Worm (Caenorhabditis elegans): ENCODE data around the gene arrd-16.

arrd-16 gene

DNA sequence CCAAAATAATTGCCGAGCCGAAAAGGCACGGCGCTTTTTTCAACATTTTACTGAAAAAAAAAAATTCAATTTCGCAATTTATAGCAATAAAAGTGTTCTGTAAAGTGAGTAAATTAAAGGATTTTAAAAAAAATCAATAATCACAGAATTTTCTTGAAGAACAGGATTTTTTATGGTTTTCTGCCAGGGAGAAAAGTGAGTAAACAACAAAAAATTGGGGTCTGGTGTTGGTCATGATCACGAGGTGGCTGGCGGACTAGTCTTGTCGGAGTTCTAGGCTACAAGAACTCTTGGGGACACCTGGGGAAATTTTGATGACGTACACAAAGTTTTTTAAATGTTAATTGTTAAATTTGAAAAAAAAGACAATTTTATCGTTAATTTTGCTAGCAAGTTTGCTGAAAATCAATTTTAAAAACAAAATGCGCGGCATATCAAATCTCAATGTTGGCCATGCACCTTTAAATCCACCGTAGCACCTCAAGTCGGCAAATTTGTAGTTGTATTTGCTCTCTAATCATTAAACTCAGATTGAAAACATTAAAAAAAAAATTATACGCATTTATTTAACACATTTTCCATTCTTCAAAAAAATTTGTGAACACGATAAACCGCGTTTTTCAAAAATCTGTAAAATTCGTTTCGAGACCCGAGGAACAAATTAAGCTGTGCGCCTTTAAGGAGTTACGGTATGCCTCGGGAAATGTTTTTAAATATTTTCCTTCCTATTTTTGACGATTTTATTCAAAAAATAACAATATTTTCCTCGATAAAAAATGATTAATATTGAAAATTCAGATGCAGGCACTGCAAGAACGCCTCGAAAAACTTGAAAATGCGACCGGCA lies 27.5 kb upstream of the arrd-16 start, which contains the start of the genes scav-3 and Y49E10.21 (continued):
- TF ChIP-seq mml-1 (tag; optimal IDR thresholded peaks at IDR 0.05) = no peak
- TF ChIP-seq lin-39 (tag; optimal IDR thresholded peaks at IDR 0.05) = no peak
- peak; percentile 35 for TF ChIP-seq pqm-1 (tag; optimal IDR thresholded peaks at IDR 0.05)
- TF ChIP-seq nhr-76 (tag; optimal IDR thresholded peaks at IDR 0.05) = no peak
- TF ChIP-seq unc-39 (tag; optimal IDR thresholded peaks at IDR 0.05) = no peak
- TF ChIP-seq ztf-11 (tag; optimal IDR thresholded peaks at IDR 0.05) = no peak
- TF ChIP-seq unc-62 (GFP tag; optimal IDR thresholded peaks at IDR 0.05) = no peak
- TF ChIP-seq nhr-25 (tag; optimal IDR thresholded peaks at IDR 0.05) = peak; percentile 27
- no peak for TF ChIP-seq fkh-10 (GFP tag; optimal IDR thresholded peaks at IDR 0.05)
- TF ChIP-seq ceh-28 (tag; optimal IDR thresholded peaks at IDR 0.05) = peak; percentile 73
- TF ChIP-seq nhr-237 (tag; optimal IDR thresholded peaks at IDR 0.05) = no peak

DNA sequence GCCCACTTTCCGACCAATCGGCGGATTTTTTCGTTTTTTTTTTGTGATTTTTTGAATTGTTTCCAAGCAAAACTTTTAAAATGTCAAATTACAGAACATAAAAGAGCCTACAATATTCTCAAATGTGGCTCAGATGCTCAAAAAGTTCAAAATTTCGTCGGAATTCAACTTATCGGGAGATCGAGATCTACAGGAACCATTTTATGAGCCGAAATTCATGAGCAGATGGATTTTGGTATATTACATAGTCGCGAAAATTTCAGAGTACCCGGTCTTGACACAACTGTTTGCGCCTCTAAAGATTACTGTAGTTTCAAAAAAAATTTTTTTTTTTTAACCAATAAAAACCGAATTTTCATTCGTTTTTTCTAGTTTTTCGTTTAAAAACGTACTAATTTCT lies 25.6 kb upstream of the arrd-16 start:
- TF ChIP-seq ZK546.5 (tag; optimal IDR thresholded peaks at IDR 0.05) (no peak), nhr-25 (tag; optimal IDR thresholded peaks at IDR 0.05) (no peak), ceh-82 (tag; optimal IDR thresholded peaks at IDR 0.05) (no peak), ama-1 (optimal IDR thresholded peaks at IDR 0.05) (no peak), egl-27 (tag; optimal IDR thresholded peaks at IDR 0.05) (no peak)

DNA sequence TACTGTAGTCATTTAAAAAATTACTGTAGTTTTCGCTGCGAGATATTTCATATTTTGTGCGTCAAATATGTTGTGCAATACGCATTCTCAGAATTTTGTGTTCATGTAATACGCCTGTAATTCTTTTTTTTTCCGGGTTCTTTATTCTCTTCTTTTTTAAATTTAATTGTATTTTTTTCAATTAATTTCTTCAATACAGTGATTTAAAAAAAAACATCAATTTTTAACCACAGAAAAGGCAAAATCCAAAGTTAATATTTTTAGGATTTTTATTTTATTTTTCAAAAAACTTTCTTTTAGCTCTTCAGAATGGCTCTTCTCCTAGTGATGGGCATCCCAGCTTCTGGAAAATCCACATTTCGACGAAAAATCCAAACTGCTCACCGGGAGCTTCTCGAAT lies 18.2 kb upstream of the arrd-16 start, which contains the start of gene pstk-1:
TSS of gene pstk-1 (plus strand) at position 301 of the 400 bp plus-strand sequence.
- TF ChIP-seq tbx-2 (tag; optimal IDR thresholded peaks at IDR 0.05) (no peak), ceh-9 (tag; optimal IDR thresholded peaks at IDR 0.05) (no peak), lin-15B (tag; optimal IDR thresholded peaks at IDR 0.05) (no peak), R02D3.7 (tag; optimal IDR thresholded peaks at IDR 0.05) (no peak), nhr-28 (tag; optimal IDR thresholded peaks at IDR 0.05) (no peak), ztf-11 (tag; optimal IDR thresholded peaks at IDR 0.05) (no peak), skn-1 (tag; optimal IDR thresholded peaks at IDR 0.05) (no peak), fkh-10 (GFP tag; optimal IDR thresholded peaks at IDR 0.05) (no peak), jun-1 (tag; optimal IDR thresholded peaks at IDR 0.05) (no peak), elt-1 (tag; optimal IDR thresholded peaks at IDR 0.05) (no peak), mml-1 (tag; optimal IDR thresholded peaks at IDR 0.05) (no peak), ceh-16 (tag; optimal IDR thresholded peaks at IDR 0.05) (no peak), nfya-1 (tag; optimal IDR thresholded peaks at IDR 0.05; ENCODE audit: insufficient read depth) (no peak), nhr-67 (tag; optimal IDR thresholded peaks at IDR 0.05) (no peak)

DNA sequence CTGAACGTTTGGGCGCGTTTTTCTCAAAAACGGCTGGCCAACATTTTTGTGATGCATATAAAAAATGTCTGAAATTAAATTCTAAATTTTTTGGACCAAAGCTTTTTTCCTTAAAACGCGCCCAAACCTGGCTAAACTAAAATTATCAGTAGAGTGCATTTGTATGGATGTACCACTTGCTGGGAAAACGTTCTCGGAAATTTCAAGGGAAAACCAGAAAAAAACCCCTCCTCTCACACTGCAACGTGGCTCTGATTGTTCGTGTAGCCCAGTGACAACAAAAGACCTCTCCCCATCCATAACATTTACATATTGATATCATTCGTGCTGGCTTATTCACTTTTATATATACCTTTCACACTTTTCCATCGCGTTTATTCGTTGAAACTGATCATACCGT lies 15.7 kb upstream of the arrd-16 start, which contains the start of gene Y49E10.29:
TSS of gene Y49E10.29 (plus strand) at position 301 of the 400 bp plus-strand sequence.
- no peak for TF ChIP-seq ztf-4 (tag; optimal IDR thresholded peaks at IDR 0.05)
- TF ChIP-seq nhr-67 (tag; optimal IDR thresholded peaks at IDR 0.05) = no peak
- no peak for TF ChIP-seq ZK546.5 (tag; optimal IDR thresholded peaks at IDR 0.05)
- TF ChIP-seq daf-12 (tag; optimal IDR thresholded peaks at IDR 0.05) = no peak
- TF ChIP-seq lin-39 (tag; optimal IDR thresholded peaks at IDR 0.05) = no peak
- TF ChIP-seq nhr-237 (tag; optimal IDR thresholded peaks at IDR 0.05) = no peak
- no peak for TF ChIP-seq pha-4 (tag; optimal IDR thresholded peaks at IDR 0.05)
- no peak for TF ChIP-seq tbx-2 (tag; optimal IDR thresholded peaks at IDR 0.05)
- no peak for TF ChIP-seq ceh-9 (tag; optimal IDR thresholded peaks at IDR 0.05)

DNA sequence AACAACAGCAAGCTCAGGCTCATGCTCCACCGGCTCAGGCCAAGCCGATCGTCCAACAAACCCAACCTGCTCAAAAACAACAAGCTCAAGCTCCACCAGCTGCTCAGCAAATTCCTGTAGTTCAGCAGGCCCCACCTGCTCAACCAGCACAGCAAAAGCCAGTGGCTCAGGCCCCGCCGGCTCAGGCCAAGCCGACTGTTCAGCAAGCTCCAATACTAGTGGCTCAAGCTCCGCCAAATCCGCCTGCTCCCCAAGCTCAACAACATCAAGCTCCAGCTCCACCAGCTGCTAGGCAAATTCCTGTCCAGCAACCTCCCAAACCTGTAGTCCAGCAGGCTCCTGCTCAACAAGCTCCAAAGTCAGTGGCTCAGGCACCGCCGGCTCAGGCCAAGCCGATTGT lies 14.7 kb upstream of the arrd-16 start:
- TF ChIP-seq tbx-2 (tag; optimal IDR thresholded peaks at IDR 0.05) = no peak
- TF ChIP-seq nhr-67 (tag; optimal IDR thresholded peaks at IDR 0.05) = no peak
- TF ChIP-seq ztf-11 (tag; optimal IDR thresholded peaks at IDR 0.05) = no peak
- TF ChIP-seq fkh-2 (tag; optimal IDR thresholded peaks at IDR 0.05) = no peak
- TF ChIP-seq sea-2 (GFP tag; optimal IDR thresholded peaks at IDR 0.05) = no peak
- TF ChIP-seq nfya-1 (tag; optimal IDR thresholded peaks at IDR 0.05; ENCODE audit: insufficient read depth) = no peak
- TF ChIP-seq ceh-82 (tag; optimal IDR thresholded peaks at IDR 0.05) = no peak
- TF ChIP-seq R02D3.7 (tag; optimal IDR thresholded peaks at IDR 0.05) = no peak
- TF ChIP-seq nhr-25 (tag; optimal IDR thresholded peaks at IDR 0.05) = no peak
- TF ChIP-seq nhr-28 (tag; optimal IDR thresholded peaks at IDR 0.05) = no peak
- TF ChIP-seq nhr-237 (tag; optimal IDR thresholded peaks at IDR 0.05) = no peak
- TF ChIP-seq nhr-12 (tag; optimal IDR thresholded peaks at IDR 0.05) = no peak
- TF ChIP-seq fkh-10 (GFP tag; optimal IDR thresholded peaks at IDR 0.05) = no peak
- TF ChIP-seq ceh-16 (tag; optimal IDR thresholded peaks at IDR 0.05) = no peak
- TF ChIP-seq ZK546.5 (tag; optimal IDR thresholded peaks at IDR 0.05) = no peak
- TF ChIP-seq zag-1 (tag; optimal IDR thresholded peaks at IDR 0.05) = no peak
- TF ChIP-seq elt-3 (tag; optimal IDR thresholded peaks at IDR 0.05) = no peak

Data from whole organism, L3 larva.